Fruit fly (Drosophila melanogaster): Measurements from ENCODE around the gene CG32986.

DNA sequence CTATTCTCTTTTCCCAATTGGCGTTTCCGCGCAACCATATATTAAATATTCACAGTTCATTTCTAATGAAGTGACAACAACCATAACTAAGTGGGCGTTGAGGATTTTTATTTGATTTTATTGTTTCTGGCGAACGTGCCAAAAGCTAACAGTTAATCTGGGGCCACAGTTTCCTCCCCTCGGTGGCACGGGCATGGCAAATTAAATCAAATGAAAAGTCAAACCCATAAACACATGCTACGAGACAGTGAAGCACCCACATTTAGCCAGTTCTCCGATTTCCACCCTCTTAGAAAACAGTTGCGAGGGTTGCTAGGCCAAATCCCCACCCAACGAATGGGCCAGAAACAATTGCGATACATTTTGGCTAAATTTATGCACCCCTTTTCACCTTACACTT, 21.5 kb downstream of the CG32986 start:
- TF ChIP-seq Usf (GFP tag; optimal IDR thresholded peaks at IDR 0.05) (no peak), Antp (GFP tag; optimal IDR thresholded peaks at IDR 0.05) (no peak), CG6683 (GFP tag; optimal IDR thresholded peaks at IDR 0.05) (no peak), fd96Cb (tag; optimal IDR thresholded peaks at IDR 0.05) (no peak), CG1233 (GFP tag; optimal IDR thresholded peaks at IDR 0.05) (no peak), jing (GFP tag; optimal IDR thresholded peaks at IDR 0.05) (no peak), CG31224 (GFP tag; IDR thresholded peaks at IDR 0.05) (no peak), CG12769 (tag; optimal IDR thresholded peaks at IDR 0.05) (no peak), lola (GFP tag; optimal IDR thresholded peaks at IDR 0.05) (no peak)

Data from whole organism, embryonic.